Fruit fly (Drosophila melanogaster): ENCODE data around the gene CG32104.

Gene CG32104

dm6 chr3L:12387898-12388297 lies 11.2 kb downstream of the CG32104 start:
- no peak for TF ChIP-seq salr (GFP tag; optimal IDR thresholded peaks at IDR 0.05)
- peak; percentile 42 for TF ChIP-seq svp (GFP tag)
- TF ChIP-seq CG6808 (GFP tag; optimal IDR thresholded peaks at IDR 0.05): no peak
- TF ChIP-seq net (GFP tag; optimal IDR thresholded peaks at IDR 0.05): no peak
- no peak for TF ChIP-seq topi (GFP tag; optimal IDR thresholded peaks at IDR 0.05)
- TF ChIP-seq Ets21C (GFP tag; optimal IDR thresholded peaks at IDR 0.05): no peak
- TF ChIP-seq CG15336 (GFP tag; IDR thresholded peaks at IDR 0.05): 0 out of 2 replicates have a peak, but pooled peaks have one; percentile 16
- peak; percentile 59 for TF ChIP-seq Eip78C (GFP tag)
- no peak for TF ChIP-seq CG3032 (tag; optimal IDR thresholded peaks at IDR 0.05)
- no peak for TF ChIP-seq Hr38 (GFP tag; optimal IDR thresholded peaks at IDR 0.05)
- no peak for TF ChIP-seq ss (GFP tag; optimal IDR thresholded peaks at IDR 0.05)
- TF ChIP-seq CG16779 (tag; optimal IDR thresholded peaks at IDR 0.05): no peak
- peak; percentile 2 for TF ChIP-seq Hr4 (GFP tag; optimal IDR thresholded peaks at IDR 0.05)
- peak; percentile 7 for TF ChIP-seq cyc (GFP tag; optimal IDR thresholded peaks at IDR 0.05)
- TF ChIP-seq CG8632 (GFP tag; optimal IDR thresholded peaks at IDR 0.05): peak; percentile 9
- peak; percentile 56 for TF ChIP-seq esn (GFP tag; optimal IDR thresholded peaks at IDR 0.05)
- peak; percentile 23 for TF ChIP-seq CG31627 (GFP tag; optimal IDR thresholded peaks at IDR 0.05)
- 0 out of 3 replicates have a peak, but pooled peaks have one; percentile 23 for TF ChIP-seq CG6163 (GFP tag; IDR thresholded peaks at IDR 0.05)
- no peak for TF ChIP-seq Smox (GFP tag; optimal IDR thresholded peaks at IDR 0.05)
- peak; percentile 26 for TF ChIP-seq pdm3 (GFP tag; optimal IDR thresholded peaks at IDR 0.05)
- TF ChIP-seq spab (GFP tag; optimal IDR thresholded peaks at IDR 0.05): no peak
- no peak for TF ChIP-seq CG4318 (GFP tag; optimal IDR thresholded peaks at IDR 0.05)
- TF ChIP-seq CG3919 (GFP tag; optimal IDR thresholded peaks at IDR 0.05): peak; percentile 26
- TF ChIP-seq CG9139 (GFP tag; optimal IDR thresholded peaks at IDR 0.05): no peak
- TF ChIP-seq CG11762 (GFP tag; optimal IDR thresholded peaks at IDR 0.05; ENCODE audit: insufficient read depth): no peak
- peak; percentile 24 for TF ChIP-seq CG1621 (tag; optimal IDR thresholded peaks at IDR 0.05)
- peak; percentile 33; the same call in 1 of the 3 replicates for TF ChIP-seq CG8119 (GFP tag; IDR thresholded peaks at IDR 0.05)
- TF ChIP-seq Sox15 (GFP tag; optimal IDR thresholded peaks at IDR 0.05): no peak
- no peak for TF ChIP-seq fd59A (GFP tag; optimal IDR thresholded peaks at IDR 0.05)
- no peak for TF ChIP-seq dsx (GFP tag; optimal IDR thresholded peaks at IDR 0.05; ENCODE audit: poor library complexity, severe bottlenecking)
- TF ChIP-seq OdsH (GFP tag; optimal IDR thresholded peaks at IDR 0.05): peak; percentile 29
- no peak for TF ChIP-seq Lpt (GFP tag; optimal IDR thresholded peaks at IDR 0.05)
- TF ChIP-seq Blimp-1 (GFP tag; optimal IDR thresholded peaks at IDR 0.05): no peak
- peak; percentile 54 for TF ChIP-seq Sox102F (GFP tag; optimal IDR thresholded peaks at IDR 0.05)
- TF ChIP-seq achi (GFP tag; optimal IDR thresholded peaks at IDR 0.05): peak; percentile 31
- TF ChIP-seq CG10669 (GFP tag; optimal IDR thresholded peaks at IDR 0.05): peak; percentile 39
- TF ChIP-seq lz (GFP tag; optimal IDR thresholded peaks at IDR 0.05): peak; percentile 24
- TF ChIP-seq CG8319 (GFP tag; optimal IDR thresholded peaks at IDR 0.05): no peak
- TF ChIP-seq CG32006 (GFP tag; optimal IDR thresholded peaks at IDR 0.05): peak; percentile 50
- TF ChIP-seq fkh (GFP tag; optimal IDR thresholded peaks at IDR 0.05): no peak
- no peak for TF ChIP-seq Gug (GFP tag; IDR thresholded peaks at IDR 0.05)
- no peak for TF ChIP-seq CG7368 (GFP tag; optimal IDR thresholded peaks at IDR 0.05)
- peak; percentile 31 for TF ChIP-seq Ets96B (tag; optimal IDR thresholded peaks at IDR 0.05)
- TF ChIP-seq CG6854 (GFP tag; optimal IDR thresholded peaks at IDR 0.05): no peak
- TF ChIP-seq CG11294 (GFP tag; IDR thresholded peaks at IDR 0.05): no peak
- TF ChIP-seq Sox14 (GFP tag; optimal IDR thresholded peaks at IDR 0.05): peak; percentile 61
- TF ChIP-seq dac (GFP tag; optimal IDR thresholded peaks at IDR 0.05): no peak
- TF ChIP-seq Eip93F (GFP tag; optimal IDR thresholded peaks at IDR 0.05): no peak
- TF ChIP-seq Met (GFP tag; optimal IDR thresholded peaks at IDR 0.05): peak; percentile 38
- TF ChIP-seq CG6792 (GFP tag; optimal IDR thresholded peaks at IDR 0.05): no peak
- TF ChIP-seq Eip75B (GFP tag; optimal IDR thresholded peaks at IDR 0.05): no peak
- TF ChIP-seq acj6 (GFP tag; optimal IDR thresholded peaks at IDR 0.05): peak; percentile 45

Data from whole organism, prepupa.